Worm (Caenorhabditis elegans) whole organism, L4/young adult: ENCODE data around the gene dhs-11.

Source experiments
- dao-5 ChIP-seq: sonication (generic microtip); optimal IDR thresholded peaks from 2 replicates; lab custom pipeline; 2016; ENCODE audit warnings: missing genotype, missing genetic modification characterization, moderate library complexity, missing compliant biosample characterization
- him-1 ChIP-seq: sonication (generic microtip); optimal IDR thresholded peaks from 2 replicates; lab custom pipeline; 2016; ENCODE audit warnings: missing genotype, missing genetic modification reagents, missing genetic modification characterization, missing compliant biosample characterization

DNA sequence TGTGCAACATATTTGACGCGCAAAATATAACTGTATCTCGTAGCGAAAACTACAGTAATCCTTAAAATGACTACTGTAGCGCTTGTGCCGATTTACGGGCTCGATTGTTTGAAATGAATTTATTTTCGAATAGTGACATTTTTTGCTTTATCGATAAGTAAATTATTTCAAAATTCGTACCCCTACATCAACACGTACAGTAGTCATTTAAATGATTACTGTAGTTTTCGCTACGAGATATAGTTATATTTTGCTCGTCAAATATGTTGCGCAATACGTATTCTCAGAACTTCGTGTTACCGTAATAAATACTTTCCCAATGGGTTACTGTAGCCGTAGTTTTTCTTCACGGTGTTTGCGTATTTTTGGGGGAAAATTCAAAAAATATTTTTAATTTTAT is 10.2 kb upstream of the dhs-11 start:
- TF ChIP-seq dao-5 (tag; lab: Kevin White, UChicago) = no peak
- TF ChIP-seq him-1 = no peak
